Worm (Caenorhabditis elegans) whole organism, L1 larva: ENCODE data around the gene sel-7.

Source experiments
- alr-1 ChIP-seq: fragments of 200-800 bp; sonication (Bioruptor generic); optimal IDR thresholded peaks from 2 replicates; lab custom pipeline; 2018; ENCODE audit warnings: borderline replicate concordance, mild to moderate bottlenecking, missing genetic modification characterization, missing compliant biosample characterization
- ceh-82 ChIP-seq, 3 experiments: fragments of 150-350 bp in 1 of 3; sonication (generic microtip) in 2 of 3; optimal IDR thresholded peaks; 2 replicates each; lab custom pipeline; 2014 to 2017; ENCODE audit warnings: missing biosample characterization in 3 of 3, missing genetic modification characterization in 3 of 3
- egl-13 ChIP-seq: sonication (generic microtip); optimal IDR thresholded peaks from 2 replicates; lab custom pipeline; 2016; ENCODE audit warnings: missing genotype, missing genetic modification reagents, missing genetic modification characterization, missing compliant biosample characterization
- fkh-10 ChIP-seq: sonication (generic microtip); optimal IDR thresholded peaks from 2 replicates; lab custom pipeline; 2017; ENCODE audit warnings: missing biosample characterization, missing genetic modification reagents, missing genetic modification characterization
- nhr-84 ChIP-seq: sonication (generic microtip); optimal IDR thresholded peaks from 2 replicates; lab custom pipeline; 2017; ENCODE audit warnings: missing biosample characterization, missing genetic modification characterization
- rnt-1 ChIP-seq: sonication (generic microtip); optimal IDR thresholded peaks from 2 replicates; lab custom pipeline; 2016; ENCODE audit warnings: mild to moderate bottlenecking, missing genetic modification characterization, moderate library complexity, missing compliant biosample characterization
- skn-1 ChIP-seq: fragments of 150-350 bp; optimal IDR thresholded peaks from 2 replicates; lab custom pipeline; 2014; ENCODE audit warnings: missing biosample characterization, missing genetic modification characterization
- tbx-2 ChIP-seq: sonication (generic microtip); optimal IDR thresholded peaks from 2 replicates; lab custom pipeline; 2016; ENCODE audit warnings: missing genetic modification characterization, missing compliant biosample characterization
- unc-130 ChIP-seq: fragments of 150-350 bp; optimal IDR thresholded peaks from 2 replicates; lab custom pipeline; 2017; ENCODE audit warnings: missing biosample characterization, missing genetic modification characterization, inconsistent platforms
- unc-62 ChIP-seq: fragments of 150-350 bp; optimal IDR thresholded peaks from 2 replicates; lab custom pipeline; 2014; ENCODE audit warnings: missing biosample characterization, missing genetic modification reagents, missing genetic modification characterization

DNA sequence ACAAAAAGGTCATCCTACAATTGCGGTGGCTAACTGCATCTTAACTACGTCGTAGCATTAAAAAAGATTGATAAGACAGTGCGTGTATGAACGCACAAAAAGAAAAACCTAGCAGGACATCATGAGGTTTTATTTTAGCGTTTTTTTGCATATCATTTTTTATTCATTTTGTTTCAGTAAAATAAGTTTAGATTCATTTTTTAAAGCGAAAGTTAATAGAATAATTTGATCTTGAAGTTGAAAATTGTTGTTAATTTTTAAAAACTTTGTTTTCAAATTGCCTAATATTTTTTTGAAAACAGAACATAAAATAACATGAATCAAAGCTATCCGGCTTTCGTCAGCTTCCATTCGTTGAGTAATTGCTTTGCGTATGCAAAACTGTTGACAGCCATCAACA is 26.7 kb downstream of the sel-7 start, which contains the start of gene prx-1:
- TF ChIP-seq skn-1 (tag; lab: Kevin White, UChicago) (no peak), unc-130 (no peak), alr-1 (tag; lab: Kevin White, UChicago) (no peak), egl-13 (tag; lab: Kevin White, UChicago) (no peak), tbx-2 (tag; lab: Kevin White, UChicago) (no peak), unc-62 (no peak), fkh-10 (GFP tag; lab: Kevin White, UChicago) (no peak), ceh-82 (tag; optimal IDR thresholded peaks at IDR 0.05; lab: Kevin White, UChicago) (no peak), nhr-84 (tag; lab: Kevin White, UChicago) (no peak), rnt-1 (tag; lab: Kevin White, UChicago) (no peak)
